Worm (Caenorhabditis elegans): ENCODE data around the gene nbs-1.
A peak's percentile ranks its signal among the peaks of the same experiment; 100 is the strongest.

The nbs-1 gene

ce11 chrII:11104162-11104561 lies 7.9 kb upstream of the nbs-1 start, which contains the start of gene C09H10.9:
C09H10.9 (plus strand) TSS chrII:11104462.
- TF ChIP-seq aly-2 (tag; optimal IDR thresholded peaks at IDR 0.05): no peak
- TF ChIP-seq hmg-1.1 (GFP tag; IDR thresholded peaks at IDR 0.05): no peak
- peak; percentile 89 for TF ChIP-seq aha-1 (tag)

ce11 chrII:11103657-11104056 lies 7.4 kb upstream of the nbs-1 start, which contains the start of gene C09H10.5:
C09H10.5 (minus strand) TSS chrII:11103757.
- no peak for TF ChIP-seq hif-1 (tag; optimal IDR thresholded peaks at IDR 0.05)
- TF ChIP-seq Y5F2A.4 (GFP tag; optimal IDR thresholded peaks at IDR 0.05): no peak
- peak in 1 of 2 experiments; percentile 17 for TF ChIP-seq unc-62 (GFP tag; optimal IDR thresholded peaks at IDR 0.05 in 1 of 2)
- no peak for TF ChIP-seq unc-62 (tag; optimal IDR thresholded peaks at IDR 0.05)
- TF ChIP-seq fkh-10 (GFP tag; optimal IDR thresholded peaks at IDR 0.05): no peak
- TF ChIP-seq skn-1 (tag; optimal IDR thresholded peaks at IDR 0.05): no peak

ce11 chrII:11103052-11103451 lies 6.8 kb upstream of the nbs-1 start:
- TF ChIP-seq fkh-10 (GFP tag; optimal IDR thresholded peaks at IDR 0.05) (peak; percentile 29), lsy-2 (tag; optimal IDR thresholded peaks at IDR 0.05) (peak in 1 of 2 experiments; percentile 85), nhr-48 (tag; optimal IDR thresholded peaks at IDR 0.05) (no peak), daf-16 (GFP tag; optimal IDR thresholded peaks at IDR 0.05) (no peak), daf-16 (tag; optimal IDR thresholded peaks at IDR 0.05) (peak; percentile 59), nhr-77 (tag; optimal IDR thresholded peaks at IDR 0.05) (peak; percentile 72), rbr-2 (tag; optimal IDR thresholded peaks at IDR 0.05) (peak; percentile 56), unc-39 (tag; optimal IDR thresholded peaks at IDR 0.05) (no peak), mes-2 (tag; optimal IDR thresholded peaks at IDR 0.05; ENCODE audit: poor library complexity, severe bottlenecking) (peak; percentile 76), dpl-1 (GFP tag; optimal IDR thresholded peaks at IDR 0.05) (peak; percentile 73), pqm-1 (tag; optimal IDR thresholded peaks at IDR 0.05) (peak; percentile 73), hlh-11 (tag; optimal IDR thresholded peaks at IDR 0.05) (peak; percentile 98), unc-62 (GFP tag; optimal IDR thresholded peaks at IDR 0.05 in 1 of 2) (peak in 1 of 2 experiments; percentile 75), unc-62 (tag; optimal IDR thresholded peaks at IDR 0.05) (no peak), ceh-62 (tag; optimal IDR thresholded peaks at IDR 0.05) (no peak), pha-4 (GFP tag; IDR thresholded peaks at IDR 0.05) (no peak), pha-4 (tag; optimal IDR thresholded peaks at IDR 0.05) (peak; percentile 66), mep-1 (tag; optimal IDR thresholded peaks at IDR 0.05) (peak; percentile 59), ceh-20 (GFP tag; IDR thresholded peaks at IDR 0.05) (no peak), lin-29 (GFP tag; IDR thresholded peaks at IDR 0.05) (no peak), mdl-1 (tag; optimal IDR thresholded peaks at IDR 0.05) (no peak), dve-1 (tag; optimal IDR thresholded peaks at IDR 0.05; ENCODE audit: insufficient read depth) (peak; percentile 80), mxl-3 (GFP tag; optimal IDR thresholded peaks at IDR 0.05) (peak; percentile 52), T26A8.4 (GFP tag; IDR thresholded peaks at IDR 0.05) (no peak), hlh-30 (tag; optimal IDR thresholded peaks at IDR 0.05; ENCODE audit: insufficient read depth) (peak; percentile 81), lin-13 (GFP tag; optimal IDR thresholded peaks at IDR 0.05) (peak; percentile 31), nhr-28 (tag; optimal IDR thresholded peaks at IDR 0.05) (peak; percentile 77), dmd-6 (GFP tag; IDR thresholded peaks at IDR 0.05) (peak; percentile 49; the same call in 1 of the 2 replicates), lin-38 (GFP tag; IDR thresholded peaks at IDR 0.05) (peak; percentile 83), hmg-1.1 (GFP tag; IDR thresholded peaks at IDR 0.05) (peak; percentile 37; the same call in 1 of the 2 replicates), hif-1 (tag; optimal IDR thresholded peaks at IDR 0.05) (peak in 1 of 2 experiments; percentile 48), aha-1 (tag) (peak; percentile 83), nhr-42 (GFP tag; IDR thresholded peaks at IDR 0.05) (0 out of 2 replicates have a peak, but pooled peaks have one; percentile 11), nhr-11 (tag; optimal IDR thresholded peaks at IDR 0.05) (peak; percentile 32), egl-43 (GFP tag; IDR thresholded peaks at IDR 0.05) (no peak), nhr-6 (tag; optimal IDR thresholded peaks at IDR 0.05) (peak; percentile 76)
